Fruit fly (Drosophila melanogaster) whole organism, prepupa: ENCODE measurements around the gene msi.

Experiments
- CG6792 ChIP-seq: fragments of 200-800 bp; sonication (Bioruptor generic); optimal IDR thresholded peaks from 3 replicates; lab custom pipeline; 2016; ENCODE audit warnings: missing biosample characterization, missing genetic modification characterization
- Gug ChIP-seq: fragments of 200-800 bp; sonication (Bioruptor generic); IDR thresholded peaks from 2 replicates; pipeline ENCODE4 v1.3.6; 2022; ENCODE audit warnings: missing biosample characterization, missing genetic modification characterization
- Hr38 ChIP-seq: sonication (Bioruptor generic); optimal IDR thresholded peaks from 2 replicates; lab custom pipeline; 2016; ENCODE audit warnings: missing biosample characterization, missing genetic modification characterization
- Hr39 ChIP-seq: fragments of 200-800 bp; sonication (Bioruptor generic); optimal IDR thresholded peaks from 2 replicates; lab custom pipeline; 2016; ENCODE audit warnings: missing biosample characterization, missing genetic modification characterization
- Sox15 ChIP-seq: fragments of 200-800 bp; sonication (Bioruptor generic); optimal IDR thresholded peaks from 3 replicates; lab custom pipeline; 2016; ENCODE audit warnings: missing biosample characterization, missing genetic modification characterization
- vri ChIP-seq: fragments of 200-800 bp; sonication (Bioruptor generic); optimal IDR thresholded peaks from 3 replicates; lab custom pipeline; 2016; ENCODE audit warnings: missing biosample characterization, mild to moderate bottlenecking, missing genetic modification characterization

- TF ChIP-seq CG6792 (no peak), vri (GFP tag; lab: Kevin White, UChicago) (no peak), Sox15 (no peak), Hr38 (GFP tag; lab: Kevin White, UChicago) (no peak), Hr39 (GFP tag; lab: Kevin White, UChicago) (no peak), Gug (no peak)
These were observed 23.2 kb downstream of the msi start for dm6 chr3R:25539132-25539531.
